Worm (Caenorhabditis elegans) whole organism, early embryonic: ENCODE data around the gene srb-6.

ENCODE experiments used
- B0310.2 ChIP-seq: sonication (generic microtip); optimal IDR thresholded peaks from 2 replicates; lab custom pipeline; 2016; ENCODE audit warnings: mild to moderate bottlenecking, missing genetic modification characterization, missing compliant biosample characterization
- F13C5.2 ChIP-seq: sonication (generic microtip); optimal IDR thresholded peaks from 2 replicates; lab custom pipeline; 2017; ENCODE audit warnings: mild to moderate bottlenecking, missing genetic modification characterization, inconsistent platforms, missing compliant biosample characterization
- aly-1 ChIP-seq: sonication (generic microtip); optimal IDR thresholded peaks from 2 replicates; lab custom pipeline; 2016; ENCODE audit warnings: missing genetic modification characterization, missing compliant biosample characterization
- ama-1 ChIP-seq: fragments of 150-350 bp; optimal IDR thresholded peaks from 2 replicates; lab custom pipeline; 2014
- ceh-13 ChIP-seq: fragments of 200-800 bp; sonication (Bioruptor generic); optimal IDR thresholded peaks from 2 replicates; lab custom pipeline; 2018; ENCODE audit warnings: mild to moderate bottlenecking, missing genetic modification characterization, missing compliant biosample characterization
- ceh-36 ChIP-seq: sonication (generic microtip); optimal IDR thresholded peaks from 2 replicates; lab custom pipeline; 2016; ENCODE audit warnings: missing genetic modification characterization, inconsistent platforms, missing compliant biosample characterization
- ets-7 ChIP-seq: sonication (generic microtip); optimal IDR thresholded peaks from 2 replicates; lab custom pipeline; 2016; ENCODE audit warnings: missing genotype, missing genetic modification characterization, missing compliant biosample characterization
- flt-1 ChIP-seq: fragments of 200-800 bp; sonication (Bioruptor generic); IDR thresholded peaks from 2 replicates; pipeline ENCODE4 v1.3.6; 2022; ENCODE audit warnings: missing genetic modification characterization, missing compliant biosample characterization
- hmbx-1 ChIP-seq: sonication (generic microtip); optimal IDR thresholded peaks from 2 replicates; lab custom pipeline; 2016; ENCODE audit warnings: mild to moderate bottlenecking, missing genetic modification characterization, missing compliant biosample characterization
- hmg-4 ChIP-seq: fragments of 200-800 bp; sonication (Bioruptor generic); optimal IDR thresholded peaks from 2 replicates; lab custom pipeline; 2018; ENCODE audit warnings: mild to moderate bottlenecking, missing genetic modification characterization, missing compliant biosample characterization
- hnd-1 ChIP-seq: sonication (generic microtip); optimal IDR thresholded peaks from 2 replicates; lab custom pipeline; 2016; ENCODE audit warnings: missing genetic modification characterization, missing compliant biosample characterization
- pes-1 ChIP-seq: fragments of 200-800 bp; sonication (Bioruptor generic); IDR thresholded peaks from 2 replicates; pipeline ENCODE4 v1.3.6; 2022; ENCODE audit warnings: missing genetic modification reagents, missing genetic modification characterization, missing compliant biosample characterization
- scrt-1 ChIP-seq: fragments of 200-800 bp; sonication (Bioruptor generic); IDR thresholded peaks from 2 replicates; pipeline ENCODE4 v1.3.6; 2022; ENCODE audit warnings: missing genetic modification characterization, missing compliant biosample characterization
- sea-1 ChIP-seq: fragments of 200-800 bp; sonication (Bioruptor generic); conservative IDR thresholded peaks from 2 replicates; pipeline ENCODE4 v1.3.6; 2022; ENCODE audit warnings: missing genetic modification characterization, missing compliant biosample characterization
- tbx-11 ChIP-seq: fragments of 200-800 bp; sonication (Bioruptor generic); IDR thresholded peaks from 2 replicates; pipeline ENCODE4 v1.3.6; 2022; ENCODE audit warnings: missing genetic modification characterization, missing compliant biosample characterization
- tbx-37 ChIP-seq: fragments of 200-800 bp; sonication (Bioruptor generic); conservative IDR thresholded peaks from 2 replicates; pipeline ENCODE4 v1.3.6; 2022; ENCODE audit warnings: missing genetic modification reagents, missing genetic modification characterization, missing compliant biosample characterization
- tra-4 ChIP-seq: sonication (generic microtip); optimal IDR thresholded peaks from 2 replicates; lab custom pipeline; 2017; ENCODE audit warnings: missing genetic modification characterization, missing compliant biosample characterization

The srb-6 gene

DNA sequence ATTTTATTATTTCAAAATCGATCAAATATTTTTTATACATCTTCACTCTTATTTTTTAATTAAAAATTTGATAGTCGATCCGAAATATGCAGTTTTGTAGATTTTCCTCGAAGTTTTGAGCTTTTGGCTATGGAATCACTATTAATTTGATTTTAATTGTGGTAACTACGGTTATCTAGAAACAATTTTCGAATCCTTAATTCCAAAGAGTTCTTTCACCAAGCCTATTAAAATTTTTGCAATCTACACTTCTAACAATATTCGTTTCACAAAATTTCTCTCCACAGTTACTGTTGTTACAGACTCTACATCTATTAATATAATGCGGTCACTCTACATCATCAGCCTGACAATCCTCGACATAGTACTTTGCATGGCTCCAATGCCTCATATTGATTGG, 2.5 kb upstream of the srb-6 start, which contains the start of gene R05H5.7:
Gene R05H5.7 (plus strand): TSS at position 301 of the 400 bp plus-strand sequence.
- TF ChIP-seq ceh-36 (tag; lab: Kevin White, UChicago): no peak
- TF ChIP-seq hnd-1 (tag; lab: Kevin White, UChicago): no peak
- no peak for TF ChIP-seq F13C5.2
- TF ChIP-seq scrt-1 (GFP tag; lab: Robert Waterston, UW): no peak
- no peak for TF ChIP-seq sea-1 (GFP tag; lab: Robert Waterston, UW)
- no peak for TF ChIP-seq tbx-37 (GFP tag; lab: Robert Waterston, UW)
- no peak for TF ChIP-seq ceh-13
- no peak for TF ChIP-seq pes-1 (GFP tag; lab: Robert Waterston, UW)
- TF ChIP-seq tbx-11 (GFP tag; lab: Robert Waterston, UW): no peak
- no peak for TF ChIP-seq hmbx-1 (tag; lab: Kevin White, UChicago)

DNA sequence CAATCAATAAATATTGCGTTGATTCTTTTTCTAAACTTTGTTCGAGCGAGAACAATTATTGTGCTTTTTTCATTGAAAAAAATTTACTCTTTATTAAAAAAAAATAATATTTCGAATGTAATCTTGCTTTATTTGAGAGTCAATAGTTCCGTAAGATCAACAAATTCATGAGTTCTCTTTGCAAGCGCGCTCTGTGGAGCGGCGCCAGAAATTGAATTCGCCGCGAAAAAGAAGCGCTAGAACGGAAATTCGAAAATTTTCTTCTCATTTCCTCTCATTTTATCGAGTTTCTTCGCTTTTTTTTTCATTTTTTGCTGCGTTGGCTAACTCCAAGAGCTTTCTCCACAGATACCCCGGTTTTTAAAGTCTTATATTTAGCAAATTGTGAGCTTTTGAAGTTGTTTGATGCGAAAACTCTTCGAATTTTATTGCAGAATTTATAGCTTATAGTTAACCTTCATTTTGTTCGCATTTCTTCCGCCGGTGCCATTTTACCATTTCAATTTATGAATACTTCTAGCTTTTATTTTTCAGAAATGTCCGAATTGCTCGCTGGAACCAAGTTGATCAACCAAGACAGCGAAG, 2.5 kb downstream of the srb-6 start, which contains the start of gene R05H5.3:
Gene R05H5.3 (plus strand): TSS at position 535 of the 585 bp plus-strand sequence.
- TF ChIP-seq B0310.2 (no peak), ceh-13 (no peak), ama-1 (lab: Kevin White, UChicago) (no peak), tbx-11 (GFP tag; lab: Robert Waterston, UW) (no peak), F13C5.2 (no peak), ceh-36 (tag; lab: Kevin White, UChicago) (no peak), flt-1 (no peak), tbx-37 (GFP tag; lab: Robert Waterston, UW) (no peak), hnd-1 (tag; lab: Kevin White, UChicago) (no peak), sea-1 (GFP tag; lab: Robert Waterston, UW) (no peak), scrt-1 (GFP tag; lab: Robert Waterston, UW) (no peak), tra-4 (tag; lab: Kevin White, UChicago) (no peak), pes-1 (GFP tag; lab: Robert Waterston, UW) (no peak), hmbx-1 (tag; lab: Kevin White, UChicago) (no peak), aly-1 (no peak), hmg-4 (no peak), ets-7 (no peak)

DNA sequence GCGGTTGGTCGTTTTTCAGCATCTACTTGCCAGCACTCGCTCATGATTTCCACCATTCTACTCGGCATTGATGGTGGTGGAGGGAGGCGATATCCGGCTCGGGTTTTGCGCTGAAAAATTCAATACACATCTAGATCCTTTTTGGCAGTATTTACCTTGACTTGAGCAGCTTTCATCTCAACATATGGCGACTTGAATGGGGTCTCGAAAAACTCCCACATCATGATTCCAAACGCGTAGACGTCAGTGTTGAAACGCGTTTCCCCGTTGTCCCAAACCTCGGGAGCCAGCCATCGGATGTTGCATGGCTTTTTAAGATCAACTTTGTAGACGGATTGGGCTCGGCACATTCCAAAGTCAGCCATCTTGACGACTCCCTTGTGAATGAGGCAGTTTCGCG, 3.8 kb downstream of the srb-6 start:
- TF ChIP-seq aly-1: no peak
- no peak for TF ChIP-seq ceh-13
- no peak for TF ChIP-seq ets-7
- TF ChIP-seq F13C5.2: no peak
- TF ChIP-seq pes-1 (GFP tag; lab: Robert Waterston, UW): no peak
- no peak for TF ChIP-seq scrt-1 (GFP tag; lab: Robert Waterston, UW)
- no peak for TF ChIP-seq sea-1 (GFP tag; lab: Robert Waterston, UW)
- TF ChIP-seq B0310.2: no peak
- TF ChIP-seq tbx-11 (GFP tag; lab: Robert Waterston, UW): no peak
- no peak for TF ChIP-seq hmbx-1 (tag; lab: Kevin White, UChicago)
- no peak for TF ChIP-seq ceh-36 (tag; lab: Kevin White, UChicago)
- TF ChIP-seq tra-4 (tag; lab: Kevin White, UChicago): no peak
- TF ChIP-seq hmg-4: no peak

DNA sequence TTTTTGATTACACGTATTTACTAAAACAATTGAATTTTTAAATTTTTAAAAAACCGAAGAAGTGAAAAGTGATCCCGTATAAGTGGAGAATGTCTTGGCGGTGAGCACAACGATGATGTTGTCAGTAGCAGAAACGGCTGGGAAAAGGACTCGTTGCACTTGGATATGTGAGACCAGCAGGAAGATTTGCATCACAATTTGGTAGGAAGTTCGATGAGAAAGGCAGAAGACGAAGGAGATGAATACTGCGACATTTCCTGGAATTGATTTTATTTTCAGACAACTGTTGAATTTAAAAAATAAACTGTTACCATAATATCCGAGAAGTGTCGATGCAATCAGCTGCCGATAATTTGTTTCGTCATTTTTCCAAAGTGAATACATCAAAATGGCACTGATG, 5.2 kb downstream of the srb-6 start, which contains the start of gene R05H5.4:
Gene R05H5.4 (minus strand): TSS at position 101 of the 400 bp plus-strand sequence.
- TF ChIP-seq tra-4 (tag; lab: Kevin White, UChicago): no peak

DNA sequence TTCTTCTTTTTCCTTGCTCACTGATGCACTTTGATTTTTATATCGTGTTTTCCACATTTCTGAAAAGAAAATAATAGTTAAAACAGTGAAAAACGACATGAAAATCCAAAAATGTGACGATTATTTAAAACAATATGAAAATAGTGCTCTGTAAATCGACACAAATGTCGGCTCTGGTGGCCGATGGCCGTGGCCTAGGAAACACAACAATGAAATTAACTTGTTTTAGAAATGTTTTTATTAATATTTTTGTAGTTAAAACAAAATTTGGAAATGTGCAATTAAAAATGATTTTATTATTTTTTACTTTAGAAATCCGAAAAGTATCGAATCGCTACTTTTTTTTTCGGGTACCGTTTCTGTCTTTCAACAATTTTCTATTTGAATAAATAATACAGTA, 6.1 kb downstream of the srb-6 start, which contains the start of gene arv-1:
Gene arv-1 (minus strand): TSS at position 65 of the 400 bp plus-strand sequence.
- TF ChIP-seq tra-4 (tag; lab: Kevin White, UChicago) (no peak), ama-1 (lab: Kevin White, UChicago) (no peak), sea-1 (GFP tag; lab: Robert Waterston, UW) (no peak), hmg-4 (no peak), ceh-36 (tag; lab: Kevin White, UChicago) (no peak), ets-7 (no peak), F13C5.2 (no peak), scrt-1 (GFP tag; lab: Robert Waterston, UW) (no peak), ceh-13 (no peak), pes-1 (GFP tag; lab: Robert Waterston, UW) (peak; percentile 61; the same call in 1 of the 2 replicates), tbx-37 (GFP tag; lab: Robert Waterston, UW) (peak; percentile 65; the same call in 1 of the 2 replicates), B0310.2 (no peak)

DNA sequence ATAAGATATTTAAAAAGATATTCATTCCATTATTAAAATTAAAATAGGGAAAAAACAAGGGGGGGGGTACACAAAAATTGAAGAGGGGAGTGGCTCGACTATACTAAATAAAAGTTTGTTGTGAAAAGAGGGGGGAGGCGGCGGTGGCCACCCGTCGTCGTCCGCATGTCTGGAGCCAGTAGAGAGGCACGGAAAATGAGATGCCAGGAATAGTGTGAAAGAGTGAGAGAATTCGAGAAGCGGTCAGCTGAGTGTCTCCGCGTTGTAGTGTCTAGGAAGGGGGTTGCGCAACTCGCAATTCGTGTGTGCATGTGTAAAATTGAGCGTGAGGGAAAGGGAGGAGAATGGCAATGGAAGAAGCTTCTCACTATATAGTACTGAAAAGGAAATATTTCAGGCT, 7.6 kb downstream of the srb-6 start:
- TF ChIP-seq F13C5.2: peak; percentile 64
- no peak for TF ChIP-seq tra-4 (tag; lab: Kevin White, UChicago)
- TF ChIP-seq hmg-4: peak; percentile 84
- no peak for TF ChIP-seq B0310.2

DNA sequence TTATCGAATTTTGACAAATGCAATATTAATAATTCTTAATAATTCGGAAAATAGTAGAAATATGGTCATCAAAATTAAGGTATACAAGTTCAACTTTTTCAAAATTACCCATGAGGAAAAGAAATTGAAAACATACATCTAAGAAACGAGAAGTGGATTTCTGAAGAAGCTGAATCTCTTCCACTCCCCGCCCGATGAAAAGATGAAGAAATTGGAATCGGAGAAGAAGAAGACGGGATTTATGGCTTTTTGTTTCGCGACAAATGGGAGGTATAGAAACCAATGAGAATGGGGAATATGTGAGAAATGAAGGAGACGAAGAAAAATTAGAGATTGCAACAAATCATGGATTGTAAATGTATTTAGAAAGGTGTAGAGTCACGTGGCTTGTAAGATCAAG, 8.4 kb downstream of the srb-6 start:
- TF ChIP-seq flt-1: no peak
- TF ChIP-seq hnd-1 (tag; lab: Kevin White, UChicago): no peak
- TF ChIP-seq tbx-11 (GFP tag; lab: Robert Waterston, UW): no peak
- TF ChIP-seq hmbx-1 (tag; lab: Kevin White, UChicago): no peak
- TF ChIP-seq hmg-4: no peak
- no peak for TF ChIP-seq sea-1 (GFP tag; lab: Robert Waterston, UW)

DNA sequence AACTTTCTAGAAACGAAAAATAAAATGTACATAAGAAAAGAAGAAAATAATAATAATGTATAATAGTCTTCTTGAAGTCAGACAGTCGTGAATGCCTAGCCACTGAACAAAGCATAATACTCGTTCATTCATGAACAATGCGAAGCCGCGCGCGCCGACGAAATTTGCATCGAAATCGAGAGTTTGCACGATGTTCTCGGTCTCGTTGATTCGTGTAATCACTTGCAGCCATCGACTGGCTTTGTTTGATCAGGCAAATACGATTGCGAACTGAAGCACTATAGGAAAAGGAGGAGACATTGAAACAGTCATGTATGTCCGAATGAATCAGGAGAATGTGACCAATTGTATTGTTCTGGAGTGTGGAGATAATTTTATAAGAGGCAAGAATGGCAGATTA, 9.1 kb downstream of the srb-6 start:
- TF ChIP-seq ceh-13 (no peak), tbx-37 (GFP tag; lab: Robert Waterston, UW) (no peak), tbx-11 (GFP tag; lab: Robert Waterston, UW) (no peak), F13C5.2 (no peak), flt-1 (no peak), hmg-4 (no peak), ceh-36 (tag; lab: Kevin White, UChicago) (no peak), ets-7 (no peak), scrt-1 (GFP tag; lab: Robert Waterston, UW) (no peak), hmbx-1 (tag; lab: Kevin White, UChicago) (no peak), tra-4 (tag; lab: Kevin White, UChicago) (no peak), pes-1 (GFP tag; lab: Robert Waterston, UW) (no peak)
